Worm (Caenorhabditis elegans): ENCODE results near the gene C14C6.8.

C14C6.8 gene

DNA sequence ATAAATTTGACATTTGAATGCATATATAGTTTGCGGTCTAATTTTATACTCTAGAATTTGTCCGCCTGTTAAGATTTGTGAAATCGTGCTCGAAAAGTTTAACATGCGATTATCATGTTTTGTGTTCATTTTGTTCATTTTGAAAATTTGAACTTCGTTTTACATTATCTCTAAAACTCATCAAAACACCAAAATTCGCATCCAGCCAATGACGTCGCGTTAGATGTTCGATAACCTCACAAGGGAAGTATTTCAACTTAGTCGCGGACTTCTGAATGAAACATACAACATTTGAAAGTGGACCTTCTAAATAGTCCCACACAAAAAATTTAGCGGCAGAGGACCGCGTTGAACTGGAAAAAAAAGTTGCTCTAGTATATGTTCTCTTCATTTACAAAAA, 11.5 kb downstream of the C14C6.8 start:
- TF ChIP-seq elt-1 (tag; optimal IDR thresholded peaks at IDR 0.05) (peak; percentile 31), sma-9 (GFP tag; optimal IDR thresholded peaks at IDR 0.05) (peak; percentile 50), sma-9 (tag; optimal IDR thresholded peaks at IDR 0.05) (no peak), nhr-21 (tag; optimal IDR thresholded peaks at IDR 0.05) (no peak)

ce11 chrV:539040-539510, 13.9 kb downstream of the C14C6.8 start, which contains the start of gene nhr-155:
nhr-155 (plus strand) TSS chrV:539460.
- TF ChIP-seq ceh-16 (tag; optimal IDR thresholded peaks at IDR 0.05), result peak; percentile 30
- TF ChIP-seq lin-39 (tag; optimal IDR thresholded peaks at IDR 0.05), result no peak
- TF ChIP-seq ZK546.5 (tag; optimal IDR thresholded peaks at IDR 0.05), result no peak
- peak; percentile 26 for TF ChIP-seq nhr-23 (tag; optimal IDR thresholded peaks at IDR 0.05)
- TF ChIP-seq aly-2 (tag; optimal IDR thresholded peaks at IDR 0.05), result no peak
- no peak for TF ChIP-seq crh-2 (tag; optimal IDR thresholded peaks at IDR 0.05)
- TF ChIP-seq nhr-10 (tag; optimal IDR thresholded peaks at IDR 0.05), result no peak
- TF ChIP-seq Y55F3AM.14 (GFP tag; optimal IDR thresholded peaks at IDR 0.05), result no peak
- peak; percentile 81 for TF ChIP-seq sma-9 (GFP tag; optimal IDR thresholded peaks at IDR 0.05)
- no peak for TF ChIP-seq sma-9 (tag; optimal IDR thresholded peaks at IDR 0.05)
- TF ChIP-seq egl-27 (tag; optimal IDR thresholded peaks at IDR 0.05), result no peak
- no peak for TF ChIP-seq mdl-1 (tag; optimal IDR thresholded peaks at IDR 0.05)
- TF ChIP-seq elt-1 (tag; optimal IDR thresholded peaks at IDR 0.05), result peak; percentile 95
- no peak for TF ChIP-seq mbf-1 (tag; optimal IDR thresholded peaks at IDR 0.05)
- TF ChIP-seq unc-39 (tag; optimal IDR thresholded peaks at IDR 0.05), result no peak

DNA sequence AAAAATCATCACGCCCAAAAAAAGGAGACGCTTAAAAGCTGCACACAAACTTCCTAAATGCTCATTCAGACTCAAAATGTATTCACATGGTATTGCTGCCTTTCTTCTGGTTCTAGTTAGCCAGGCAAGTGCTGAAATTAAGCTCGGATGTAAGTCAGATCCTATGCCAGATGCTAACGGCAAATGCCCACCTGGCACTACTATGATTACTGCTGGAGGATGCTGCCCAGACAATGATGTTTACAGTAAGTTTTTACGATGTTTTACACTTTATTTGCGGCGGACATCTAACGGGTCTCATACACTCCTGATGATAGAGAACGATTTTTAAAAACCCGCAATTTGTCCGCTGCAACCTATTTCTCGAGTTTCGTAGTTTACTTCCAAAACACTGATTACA, 16.4 kb downstream of the C14C6.8 start, which contains the start of gene C14C6.5:
C14C6.5 (plus strand) TSS at position 58 of the 400 bp plus-strand sequence.
- TF ChIP-seq lsy-2 (tag; optimal IDR thresholded peaks at IDR 0.05) (no peak), nhr-25 (tag; optimal IDR thresholded peaks at IDR 0.05) (no peak), peb-1 (tag; optimal IDR thresholded peaks at IDR 0.05) (no peak), lin-13 (GFP tag; optimal IDR thresholded peaks at IDR 0.05) (no peak), ZK546.5 (tag; optimal IDR thresholded peaks at IDR 0.05) (no peak), ztf-11 (tag; optimal IDR thresholded peaks at IDR 0.05) (no peak), nhr-12 (tag; optimal IDR thresholded peaks at IDR 0.05) (no peak), alr-1 (tag; optimal IDR thresholded peaks at IDR 0.05) (no peak), nhr-237 (tag; optimal IDR thresholded peaks at IDR 0.05) (no peak), unc-39 (tag; optimal IDR thresholded peaks at IDR 0.05) (no peak), nhr-10 (tag; optimal IDR thresholded peaks at IDR 0.05) (no peak), nhr-6 (tag; optimal IDR thresholded peaks at IDR 0.05) (no peak), snpc-4 (tag; optimal IDR thresholded peaks at IDR 0.05) (no peak), sma-3 (GFP tag; optimal IDR thresholded peaks at IDR 0.05) (no peak), mdl-1 (tag; optimal IDR thresholded peaks at IDR 0.05) (no peak), unc-55 (GFP tag; optimal IDR thresholded peaks at IDR 0.05) (no peak), lin-11 (tag; optimal IDR thresholded peaks at IDR 0.05) (no peak), fos-1 (tag; optimal IDR thresholded peaks at IDR 0.05) (no peak)

ce11 chrV:534176-534575, 18.8 kb downstream of the C14C6.8 start, which contains the start of gene nhr-132:
nhr-132 (plus strand) TSS chrV:534446.
- TF ChIP-seq nhr-11 (tag; optimal IDR thresholded peaks at IDR 0.05) (no peak), nhr-10 (tag; optimal IDR thresholded peaks at IDR 0.05) (no peak), egl-27 (tag; optimal IDR thresholded peaks at IDR 0.05) (no peak), sem-4 (tag; optimal IDR thresholded peaks at IDR 0.05) (no peak), ztf-1 (GFP tag; conservative IDR thresholded peaks at IDR 0.05) (no peak), fos-1 (tag; optimal IDR thresholded peaks at IDR 0.05) (peak; percentile 37), unc-39 (tag; optimal IDR thresholded peaks at IDR 0.05) (no peak), mab-5 (tag; optimal IDR thresholded peaks at IDR 0.05) (no peak), mbf-1 (tag; optimal IDR thresholded peaks at IDR 0.05) (no peak), Y55F3AM.14 (GFP tag; optimal IDR thresholded peaks at IDR 0.05) (no peak), dmd-4 (tag; optimal IDR thresholded peaks at IDR 0.05) (no peak), nhr-25 (tag; optimal IDR thresholded peaks at IDR 0.05) (peak; percentile 48), gmeb-1 (tag; optimal IDR thresholded peaks at IDR 0.05) (peak; percentile 32), alr-1 (tag; optimal IDR thresholded peaks at IDR 0.05) (no peak), lin-11 (tag; optimal IDR thresholded peaks at IDR 0.05) (no peak), ztf-4 (tag; optimal IDR thresholded peaks at IDR 0.05) (no peak), ama-1 (optimal IDR thresholded peaks at IDR 0.05) (no peak), elt-1 (tag; optimal IDR thresholded peaks at IDR 0.05) (no peak), nhr-77 (tag; optimal IDR thresholded peaks at IDR 0.05) (no peak), lsy-2 (tag; optimal IDR thresholded peaks at IDR 0.05) (peak in 1 of 2 experiments; percentile 38), skn-1 (tag; optimal IDR thresholded peaks at IDR 0.05) (no peak), unc-62 (GFP tag; optimal IDR thresholded peaks at IDR 0.05) (no peak), nhr-129 (tag; optimal IDR thresholded peaks at IDR 0.05) (peak; percentile 91), F13H6.1 (tag; optimal IDR thresholded peaks at IDR 0.05) (peak; percentile 27), mdl-1 (tag; optimal IDR thresholded peaks at IDR 0.05) (no peak), nhr-23 (tag; optimal IDR thresholded peaks at IDR 0.05) (no peak), elt-3 (tag; optimal IDR thresholded peaks at IDR 0.05) (no peak), ZK546.5 (tag; optimal IDR thresholded peaks at IDR 0.05) (no peak), lin-13 (GFP tag; optimal IDR thresholded peaks at IDR 0.05) (no peak), C34F6.9 (tag; optimal IDR thresholded peaks at IDR 0.05) (peak; percentile 20), ceh-16 (tag; optimal IDR thresholded peaks at IDR 0.05) (no peak), nhr-21 (tag; optimal IDR thresholded peaks at IDR 0.05) (no peak), lin-39 (tag; optimal IDR thresholded peaks at IDR 0.05) (no peak), sma-3 (GFP tag; optimal IDR thresholded peaks at IDR 0.05) (peak; percentile 21), peb-1 (tag; optimal IDR thresholded peaks at IDR 0.05) (no peak), crh-2 (tag; optimal IDR thresholded peaks at IDR 0.05) (peak; percentile 29), sma-9 (GFP tag; optimal IDR thresholded peaks at IDR 0.05) (peak; percentile 88), sma-9 (tag; optimal IDR thresholded peaks at IDR 0.05) (no peak), nhr-6 (tag; optimal IDR thresholded peaks at IDR 0.05) (no peak)
